Worm (Caenorhabditis elegans): ENCODE data around the gene fbxa-209.

Gene fbxa-209

DNA sequence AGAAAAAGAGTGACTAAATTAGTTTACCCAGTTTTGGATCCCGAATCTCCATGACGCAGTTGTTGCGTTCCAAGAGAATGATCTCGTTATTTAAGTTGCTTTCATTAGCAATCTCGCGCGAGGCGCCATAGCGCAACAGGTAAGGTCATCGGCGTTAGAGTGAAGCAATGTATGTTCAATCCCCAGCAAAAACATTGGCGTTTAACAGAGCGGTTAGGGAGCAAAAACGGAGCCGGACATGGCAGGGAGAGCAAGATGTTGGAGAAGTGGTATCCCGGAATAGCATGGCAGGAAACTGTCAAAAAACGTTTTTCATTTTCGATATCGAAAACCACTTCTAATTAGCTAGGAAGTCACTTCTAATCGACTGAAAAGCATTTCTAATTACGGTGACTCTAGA is 27.5 kb upstream of the fbxa-209 start (continued):
- no peak for TF ChIP-seq B0019.2 (GFP tag; conservative IDR thresholded peaks at IDR 0.05)
- peak; percentile 21 for TF ChIP-seq F52B5.7 (tag; optimal IDR thresholded peaks at IDR 0.05)
- TF ChIP-seq ccch-3 (GFP tag; optimal IDR thresholded peaks at IDR 0.05) = no peak
- TF ChIP-seq dox-1 (GFP tag; IDR thresholded peaks at IDR 0.05) = peak; percentile 43; the same call in 1 of the 2 replicates
- peak; percentile 34 for TF ChIP-seq lsl-1 (GFP tag; optimal IDR thresholded peaks at IDR 0.05)
- peak; percentile 30; the same call in 1 of the 2 replicates for TF ChIP-seq F33H1.4 (GFP tag; IDR thresholded peaks at IDR 0.05)
- TF ChIP-seq lin-54 (GFP tag; optimal IDR thresholded peaks at IDR 0.05) = peak; percentile 16
- peak; percentile 52; the same call in 1 of the 2 replicates for TF ChIP-seq attf-6 (GFP tag; IDR thresholded peaks at IDR 0.05)
- peak; percentile 31 for TF ChIP-seq ztf-18 (tag; optimal IDR thresholded peaks at IDR 0.05)
- no peak for TF ChIP-seq F37B4.10 (GFP tag; IDR thresholded peaks at IDR 0.05)
- TF ChIP-seq dpl-1 (GFP tag; optimal IDR thresholded peaks at IDR 0.05) = no peak
- TF ChIP-seq egl-44 (GFP tag; IDR thresholded peaks at IDR 0.05) = peak; percentile 67; the same call in 1 of the 2 replicates
- TF ChIP-seq him-1 (tag; optimal IDR thresholded peaks at IDR 0.05) = peak; percentile 57
- TF ChIP-seq somi-1 (GFP tag; optimal IDR thresholded peaks at IDR 0.05) = peak; percentile 2
- TF ChIP-seq madf-6 (GFP tag; IDR thresholded peaks at IDR 0.05) = peak; percentile 65
- TF ChIP-seq ztf-25 (GFP tag; IDR thresholded peaks at IDR 0.05) = 0 out of 2 replicates have a peak, but pooled peaks have one; percentile 49
- TF ChIP-seq tbx-9 (tag; optimal IDR thresholded peaks at IDR 0.05; ENCODE audit: borderline replicate concordance) = no peak
- peak; percentile 47 for TF ChIP-seq mes-4 (tag; optimal IDR thresholded peaks at IDR 0.05)
- 0 out of 2 replicates have a peak, but pooled peaks have one; percentile 20 for TF ChIP-seq hmg-20 (GFP tag; IDR thresholded peaks at IDR 0.05)
- peak; percentile 48 for TF ChIP-seq die-1 (tag; optimal IDR thresholded peaks at IDR 0.05)
- peak; percentile 49 for TF ChIP-seq hmg-1.2 (GFP tag; IDR thresholded peaks at IDR 0.05)
- TF ChIP-seq aptf-3 (GFP tag; IDR thresholded peaks at IDR 0.05) = 0 out of 2 replicates have a peak, but pooled peaks have one; percentile 26
- TF ChIP-seq fkh-3 (tag; optimal IDR thresholded peaks at IDR 0.05) = peak; percentile 32
- 0 out of 2 replicates have a peak, but pooled peaks have one; percentile 59 for TF ChIP-seq egl-18 (GFP tag; IDR thresholded peaks at IDR 0.05)
- peak; percentile 67 for TF ChIP-seq B0261.1 (tag; optimal IDR thresholded peaks at IDR 0.05)
- no peak for TF ChIP-seq snpc-1.3 (tag; optimal IDR thresholded peaks at IDR 0.05; ENCODE audit: insufficient read depth)
- 0 out of 2 replicates have a peak, but pooled peaks have one; percentile 30 for TF ChIP-seq lag-1 (GFP tag; IDR thresholded peaks at IDR 0.05)
- 0 out of 2 replicates have a peak, but pooled peaks have one; percentile 28 for TF ChIP-seq Y53F4B.3 (GFP tag; IDR thresholded peaks at IDR 0.05)
- no peak; the same call in 1 of the 2 replicates for TF ChIP-seq ceh-58 (GFP tag; IDR thresholded peaks at IDR 0.05)
- TF ChIP-seq attf-5 (GFP tag; optimal IDR thresholded peaks at IDR 0.05) = peak; percentile 22
- no peak for TF ChIP-seq ztf-3 (GFP tag; optimal IDR thresholded peaks at IDR 0.05)

DNA sequence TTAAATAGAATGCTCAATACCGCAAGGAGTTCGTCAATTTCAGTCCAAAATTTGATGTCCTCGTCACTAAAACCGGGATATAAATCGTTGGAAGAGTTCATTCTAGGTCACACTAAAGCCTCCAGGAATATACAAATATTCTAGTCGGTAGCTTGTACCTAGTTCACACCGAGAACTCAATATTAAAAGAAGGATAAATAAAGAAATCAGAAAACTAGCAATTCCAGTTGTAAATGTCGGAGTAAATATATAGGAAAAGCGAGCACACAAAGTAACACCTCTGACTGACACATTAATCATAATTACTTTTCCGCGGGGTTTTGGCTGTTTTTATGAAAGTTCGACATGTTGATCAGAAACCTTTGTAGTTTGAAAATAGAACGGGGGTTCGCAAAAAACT is 24.6 kb upstream of the fbxa-209 start, which contains the start of gene srw-33:
Gene srw-33, minus strand, starts transcription at position 101 of the 400 bp plus-strand sequence.
- TF ChIP-seq snpc-3.4 (tag; optimal IDR thresholded peaks at IDR 0.05) (no peak), ztf-22 (GFP tag; optimal IDR thresholded peaks at IDR 0.05) (no peak), ztf-26 (tag; optimal IDR thresholded peaks at IDR 0.05) (no peak), egl-44 (GFP tag; IDR thresholded peaks at IDR 0.05) (no peak), rpc-1 (optimal IDR thresholded peaks at IDR 0.05) (no peak), rpc-1 (tag; optimal IDR thresholded peaks at IDR 0.05) (no peak), lsl-1 (GFP tag; optimal IDR thresholded peaks at IDR 0.05) (no peak), zim-3 (tag; optimal IDR thresholded peaks at IDR 0.05) (no peak), ceh-79 (tag; optimal IDR thresholded peaks at IDR 0.05) (no peak), Y56A3A.18 (GFP tag; IDR thresholded peaks at IDR 0.05) (no peak), F55B11.4 (tag; optimal IDR thresholded peaks at IDR 0.05; ENCODE audit: borderline replicate concordance, insufficient read depth) (no peak), ztf-25 (GFP tag; IDR thresholded peaks at IDR 0.05) (no peak), madf-3 (GFP tag; IDR thresholded peaks at IDR 0.05) (no peak), F52B5.7 (tag; optimal IDR thresholded peaks at IDR 0.05) (no peak), madf-8 (GFP tag; conservative IDR thresholded peaks at IDR 0.05) (no peak), F37B4.10 (GFP tag; IDR thresholded peaks at IDR 0.05) (no peak), snpc-1.1 (tag; optimal IDR thresholded peaks at IDR 0.05; ENCODE audit: insufficient read depth) (no peak), F49E8.2 (tag; optimal IDR thresholded peaks at IDR 0.05; ENCODE audit: insufficient read depth) (no peak), pha-4 (tag; optimal IDR thresholded peaks at IDR 0.05) (no peak), ceh-58 (GFP tag; IDR thresholded peaks at IDR 0.05) (no peak), rcor-1 (GFP tag; IDR thresholded peaks at IDR 0.05) (no peak)
